Fruit fly (Drosophila melanogaster) whole organism: Measurements from ENCODE around the gene spz3.

Source experiments
- CG8478 ChIP-seq: fragments of >200 bp; optimal IDR thresholded peaks from 2 replicates; lab custom pipeline; 2018; ENCODE audit warnings: inconsistent platforms
- Dll ChIP-seq: fragments of >200 bp; optimal IDR thresholded peaks from 2 replicates; lab custom pipeline; 2017
- EcR ChIP-seq, 2 experiments: fragments of >200 bp; optimal IDR thresholded peaks; 2 replicates each; lab custom pipeline; 2017; ENCODE audit warnings: missing biosample characterization in 2 of 2, missing genetic modification characterization in 2 of 2, missing genetic modification reagents in 2 of 2
- pan ChIP-seq: fragments of >200 bp; optimal IDR thresholded peaks from 2 replicates; lab custom pipeline; 2017
- psq ChIP-seq: fragments of >200 bp; optimal IDR thresholded peaks from 2 replicates; lab custom pipeline; 2017
- usp ChIP-seq: fragments of >200 bp; optimal IDR thresholded peaks from 2 replicates; lab custom pipeline; 2017; ENCODE audit warnings: missing biosample characterization, missing genetic modification characterization, mixed read lengths

- TF ChIP-seq psq (no peak), Dll (lab: Kevin White, UChicago) (no peak), usp (GFP tag; lab: Kevin White, UChicago) (no peak), CG8478 (lab: Kevin White, UChicago) (no peak), pan (no peak), EcR (GFP tag; optimal IDR thresholded peaks at IDR 0.05; lab: Kevin White, UChicago) (no peak)
Measured at dm6 chr2L:7885271-7885670, 5.9 kb upstream of the spz3 start, which contains the start of the genes SmE and CG34132.
